Fruit fly (Drosophila melanogaster) whole organism, wandering third instar larva: ENCODE data around the gene Mhc.

Source experiments
- Abd-B ChIP-seq: fragments of >200 bp; optimal IDR thresholded peaks from 2 replicates; lab custom pipeline; 2017; ENCODE audit warnings: missing biosample characterization, missing genetic modification characterization
- CG32264 ChIP-seq: fragments of 200-800 bp; sonication (Bioruptor generic); optimal IDR thresholded peaks from 2 replicates; lab custom pipeline; 2016; ENCODE audit warnings: missing biosample characterization, missing genetic modification characterization
- CG9705 ChIP-seq: fragments of 200-800 bp; sonication (Bioruptor generic); optimal IDR thresholded peaks from 2 replicates; lab custom pipeline; 2018; ENCODE audit warnings: missing biosample characterization, mild to moderate bottlenecking, missing genetic modification characterization
- CrebA ChIP-seq: fragments of 200-800 bp; sonication (Bioruptor generic); optimal IDR thresholded peaks from 2 replicates; lab custom pipeline; 2016; ENCODE audit warnings: missing biosample characterization, mild to moderate bottlenecking, missing genetic modification characterization, borderline replicate concordance
- Dfd ChIP-seq: fragments of >200 bp; optimal IDR thresholded peaks from 2 replicates; lab custom pipeline; 2017; ENCODE audit warnings: missing biosample characterization, missing genetic modification characterization
- Dif ChIP-seq: fragments of 200-275, 200-300 bp; sonication (Bioruptor generic); optimal IDR thresholded peaks from 2 replicates; lab custom pipeline; 2018; ENCODE audit warnings: missing biosample characterization, missing genetic modification characterization; ENCODE audit not compliant: partially characterized antibody
- GATAd ChIP-seq: sonication (Bioruptor generic); optimal IDR thresholded peaks from 2 replicates; lab custom pipeline; 2016; ENCODE audit warnings: missing biosample characterization, missing genetic modification characterization
- HLH106 ChIP-seq: fragments of 200-800 bp; optimal IDR thresholded peaks from 3 replicates; lab custom pipeline; 2019; ENCODE audit warnings: missing biosample characterization, mild to moderate bottlenecking, missing genetic modification characterization, moderate library complexity
- Hnf4 ChIP-seq: fragments of 200-800 bp; sonication (Bioruptor generic); optimal IDR thresholded peaks from 2 replicates; lab custom pipeline; 2016; ENCODE audit warnings: missing biosample characterization, mild to moderate bottlenecking, missing genetic modification characterization
- Hr83 ChIP-seq: fragments of 200-300 bp; sonication (Bioruptor generic); optimal IDR thresholded peaks from 2 replicates; lab custom pipeline; 2016; ENCODE audit warnings: missing biosample characterization, mild to moderate bottlenecking, missing genetic modification characterization, moderate library complexity; ENCODE audit not compliant: poor library complexity, severe bottlenecking
- Jra ChIP-seq: sonication (Bioruptor generic); optimal IDR thresholded peaks from 2 replicates; lab custom pipeline; 2016; ENCODE audit warnings: missing biosample characterization, missing genetic modification characterization
- Mio ChIP-seq: sonication (Bioruptor generic); optimal IDR thresholded peaks from 2 replicates; lab custom pipeline; 2016; ENCODE audit warnings: missing biosample characterization, missing genetic modification characterization
- Myc ChIP-seq: fragments of >200 bp; optimal IDR thresholded peaks from 2 replicates; lab custom pipeline; 2017
- N ChIP-seq: fragments of >200 bp; optimal IDR thresholded peaks from 2 replicates; lab custom pipeline; 2018; ENCODE audit warnings: missing biosample characterization, missing external identifiers, missing genetic modification characterization
- OdsH ChIP-seq: fragments of 200-800 bp; sonication (Bioruptor generic); optimal IDR thresholded peaks from 2 replicates; lab custom pipeline; 2016; ENCODE audit warnings: missing biosample characterization, mild to moderate bottlenecking, missing genetic modification characterization
- Rel ChIP-seq, 2 experiments: fragments of 200-800 bp; sonication (Bioruptor generic) in 1 of 2; optimal IDR thresholded peaks; 2 replicates in 1 of 2; 3 replicates in 1 of 2; lab custom pipeline; 2016 to 2019; ENCODE audit warnings: mild to moderate bottlenecking in 2 of 2, missing biosample characterization in 2 of 2, missing genetic modification characterization in 2 of 2, moderate library complexity in 1 of 2
- Sp1 ChIP-seq: fragments of 200-800 bp; sonication (Bioruptor generic); optimal IDR thresholded peaks from 3 replicates; lab custom pipeline; 2019; ENCODE audit warnings: missing biosample characterization, mild to moderate bottlenecking, missing genetic modification characterization, moderate library complexity
- Vsx2 ChIP-seq: fragments of 200-300, 225-300 bp; sonication (Bioruptor generic); optimal IDR thresholded peaks from 2 replicates; lab custom pipeline; 2018; ENCODE audit warnings: missing biosample characterization, missing genetic modification characterization; ENCODE audit not compliant: partially characterized antibody
- br ChIP-seq: fragments of 200-800 bp; sonication (Bioruptor generic); optimal IDR thresholded peaks from 2 replicates; lab custom pipeline; 2016; ENCODE audit warnings: missing biosample characterization, missing genetic modification characterization
- brk ChIP-seq: fragments of 200-800 bp; sonication (Bioruptor generic); optimal IDR thresholded peaks from 2 replicates; lab custom pipeline; 2016; ENCODE audit warnings: missing biosample characterization, mild to moderate bottlenecking, missing genetic modification characterization
- dl ChIP-seq, 2 experiments: fragments of 175-275, 200-275 bp in 1 of 2; fragments of 200-275 bp in 1 of 2; sonication (Bioruptor generic); optimal IDR thresholded peaks; lab custom pipeline; 2018; ENCODE audit warnings: mild to moderate bottlenecking in 2 of 2, missing biosample characterization in 2 of 2, missing genetic modification characterization in 2 of 2, moderate library complexity in 2 of 2; ENCODE audit not compliant: partially characterized antibody in 2 of 2, insufficient read depth in 1 of 2
- dsf ChIP-seq: sonication (Bioruptor generic); optimal IDR thresholded peaks from 2 replicates; lab custom pipeline; 2016; ENCODE audit warnings: missing biosample characterization, missing genetic modification characterization, borderline replicate concordance
- ey ChIP-seq: fragments of 200-800 bp; sonication (Bioruptor generic); optimal IDR thresholded peaks from 2 replicates; lab custom pipeline; 2016; ENCODE audit warnings: missing biosample characterization, missing genetic modification characterization
- foxo ChIP-seq, 2 experiments: fragments of 200-800 bp; sonication (Bioruptor generic); optimal IDR thresholded peaks; 2 replicates in 1 of 2; 3 replicates in 1 of 2; lab custom pipeline; 2016 to 2017; ENCODE audit warnings: missing biosample characterization in 2 of 2, missing genetic modification characterization in 2 of 2
- fru ChIP-seq: fragments of 200-800 bp; sonication (Bioruptor generic); optimal IDR thresholded peaks from 3 replicates; lab custom pipeline; 2016; ENCODE audit warnings: missing biosample characterization, mild to moderate bottlenecking, missing genetic modification characterization
- h ChIP-seq: fragments of 200-800 bp; sonication (Bioruptor generic); optimal IDR thresholded peaks from 3 replicates; lab custom pipeline; 2016; ENCODE audit warnings: missing biosample characterization, mild to moderate bottlenecking, missing genetic modification characterization
- jim ChIP-seq: fragments of 175-275, 200-325 bp; sonication (Bioruptor generic); optimal IDR thresholded peaks from 2 replicates; lab custom pipeline; 2016; ENCODE audit warnings: missing biosample characterization, mild to moderate bottlenecking, missing genetic modification characterization
- lola ChIP-seq: fragments of >200 bp; optimal IDR thresholded peaks from 2 replicates; lab custom pipeline; 2017; ENCODE audit warnings: missing biosample characterization, missing genetic modification characterization
- pan ChIP-seq: fragments of >200 bp; optimal IDR thresholded peaks from 2 replicates; lab custom pipeline; 2017
- psq ChIP-seq: fragments of 200-800 bp; sonication (Bioruptor generic); optimal IDR thresholded peaks from 3 replicates; lab custom pipeline; 2017; ENCODE audit warnings: missing biosample characterization, mild to moderate bottlenecking, missing genetic modification characterization, moderate library complexity
- rgr ChIP-seq: fragments of 200-800 bp; sonication (Bioruptor generic); optimal IDR thresholded peaks from 3 replicates; lab custom pipeline; 2016; ENCODE audit warnings: missing biosample characterization, mild to moderate bottlenecking, missing genetic modification characterization
- sv ChIP-seq: fragments of 200-800 bp; sonication (Bioruptor generic); optimal IDR thresholded peaks from 3 replicates; lab custom pipeline; 2016; ENCODE audit warnings: missing biosample characterization, missing genetic modification characterization
- tai ChIP-seq: sonication (Bioruptor generic); optimal IDR thresholded peaks from 2 replicates; lab custom pipeline; 2016; ENCODE audit warnings: missing biosample characterization, missing genetic modification characterization
- usp ChIP-seq: fragments of >200 bp; optimal IDR thresholded peaks from 2 replicates; lab custom pipeline; 2017; ENCODE audit warnings: missing biosample characterization, missing genetic modification characterization
- woc ChIP-seq: sonication (Bioruptor generic); optimal IDR thresholded peaks from 2 replicates; lab custom pipeline; 2016; ENCODE audit warnings: missing biosample characterization, mild to moderate bottlenecking, missing genetic modification characterization

Gene Mhc

DNA sequence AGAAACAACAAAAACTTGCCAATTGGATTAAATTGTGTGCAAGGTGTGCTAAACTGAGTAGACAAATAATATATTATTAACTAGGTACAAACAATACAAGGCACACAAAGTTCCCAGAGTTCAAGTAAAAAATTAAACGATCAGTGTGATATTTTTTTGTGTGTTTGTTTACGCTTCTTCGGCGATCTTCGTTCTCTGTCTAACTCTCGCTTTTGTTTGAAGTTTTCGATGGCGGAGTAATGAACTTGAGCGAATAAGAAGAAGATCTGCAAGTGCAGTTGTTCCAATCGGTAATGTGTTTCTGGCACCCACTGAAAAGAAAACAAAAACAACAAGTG lies 50.4 kb downstream of the Mhc start:
- TF ChIP-seq Jra (GFP tag; lab: Kevin White, UChicago) (no peak), Abd-B (GFP tag; lab: Kevin White, UChicago) (no peak)

DNA sequence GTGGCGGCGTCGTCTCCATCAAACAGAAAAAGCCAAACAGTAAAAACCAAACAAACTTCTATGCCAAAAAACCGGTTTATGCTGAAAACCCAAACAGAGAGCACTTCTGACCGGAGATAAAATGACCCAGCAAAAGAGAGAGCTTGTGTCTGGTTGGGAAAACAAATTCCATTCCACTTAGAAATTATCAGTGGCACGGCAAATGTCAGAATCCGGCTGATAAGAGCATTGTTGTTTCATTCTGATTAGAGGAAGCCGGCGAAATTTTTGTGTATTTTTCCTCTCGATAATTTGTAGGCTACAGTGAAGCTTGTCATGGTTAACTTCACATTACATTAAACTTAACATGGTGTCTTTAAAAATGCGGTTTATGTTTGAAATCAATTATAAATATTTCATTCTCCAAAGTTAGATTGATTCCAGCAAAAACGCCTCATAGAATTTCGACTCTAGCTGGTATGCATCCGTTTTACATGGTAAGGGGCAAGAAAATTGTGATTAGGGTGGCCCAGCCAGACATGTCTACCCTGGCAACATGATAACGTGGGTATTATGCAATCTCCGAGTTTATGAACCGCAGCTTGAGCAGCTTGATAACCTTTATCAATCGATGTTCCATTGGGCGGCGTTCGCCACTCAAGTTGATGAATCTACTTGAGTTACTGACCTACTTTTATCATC lies 51.2 kb downstream of the Mhc start:
- TF ChIP-seq OdsH (GFP tag; lab: Kevin White, UChicago) (peak; percentile 33), CG32264 (no peak), Dif (no peak), h (GFP tag; lab: Kevin White, UChicago) (peak; percentile 48), usp (GFP tag; lab: Kevin White, UChicago) (no peak), fru (GFP tag; lab: Kevin White, UChicago) (peak; percentile 55), Myc (lab: Kevin White, UChicago) (no peak), GATAd (GFP tag; lab: Kevin White, UChicago) (no peak), ey (GFP tag; lab: Kevin White, UChicago) (peak; percentile 56), Hnf4 (no peak), rgr (GFP tag; lab: Kevin White, UChicago) (peak; percentile 56), woc (GFP tag; lab: Kevin White, UChicago) (no peak), HLH106 (tag; lab: Kevin White, UChicago) (peak; percentile 11), lola (GFP tag; lab: Kevin White, UChicago) (no peak), Mio (GFP tag; lab: Kevin White, UChicago) (no peak), pan (lab: Kevin White, UChicago) (no peak), foxo (GFP tag; optimal IDR thresholded peaks at IDR 0.05; lab: Kevin White, UChicago) (peak in 1 of 2 experiments; percentile 69), Hr83 (no peak), brk (GFP tag; lab: Kevin White, UChicago) (no peak), CrebA (GFP tag; lab: Kevin White, UChicago) (no peak), Abd-B (GFP tag; lab: Kevin White, UChicago) (no peak), tai (GFP tag; lab: Kevin White, UChicago) (no peak), Rel (GFP tag; optimal IDR thresholded peaks at IDR 0.05; lab: Kevin White, UChicago) (no peak), Rel (tag; optimal IDR thresholded peaks at IDR 0.05; lab: Kevin White, UChicago) (no peak), dsf (no peak), Vsx2 (GFP tag; lab: Kevin White, UChicago) (no peak), N (GFP tag; lab: Kevin White, UChicago) (no peak)

DNA sequence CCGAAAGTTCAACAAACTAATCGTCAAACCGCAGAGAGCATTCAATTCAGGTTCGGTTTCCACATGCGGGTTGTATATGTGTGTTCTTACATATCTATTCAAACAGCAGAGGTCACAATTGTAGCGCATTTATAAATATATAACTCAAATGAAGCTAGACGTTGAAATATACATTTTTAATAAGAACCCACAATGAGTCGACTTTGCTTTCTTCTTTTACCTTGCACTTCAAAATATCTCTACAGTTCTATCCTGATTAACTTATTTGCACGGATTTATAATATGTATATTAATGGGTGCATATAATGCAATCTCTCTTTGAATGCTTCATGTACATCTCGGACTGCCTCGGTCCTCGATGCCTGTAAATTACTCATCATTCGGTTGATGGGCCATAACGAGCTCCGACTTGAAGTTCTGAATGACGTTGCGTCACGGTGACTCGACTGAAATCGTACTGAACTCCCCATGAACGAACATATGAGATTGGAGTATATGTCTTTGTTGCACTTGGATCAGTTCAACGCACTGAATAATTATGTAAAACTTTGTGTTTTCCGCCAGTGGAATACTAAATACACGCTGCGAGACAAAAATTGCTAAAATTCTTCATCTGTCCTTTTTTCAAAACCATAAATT lies 52.1 kb downstream of the Mhc start:
- TF ChIP-seq N (GFP tag; lab: Kevin White, UChicago) (no peak), h (GFP tag; lab: Kevin White, UChicago) (peak; percentile 65), Dfd (no peak), foxo (GFP tag; optimal IDR thresholded peaks at IDR 0.05; lab: Kevin White, UChicago) (peak in 1 of 2 experiments; percentile 53), sv (GFP tag; lab: Kevin White, UChicago) (no peak), OdsH (GFP tag; lab: Kevin White, UChicago) (peak; percentile 45), CG32264 (peak; percentile 2), jim (GFP tag; lab: Kevin White, UChicago) (no peak), woc (GFP tag; lab: Kevin White, UChicago) (no peak), ey (GFP tag; lab: Kevin White, UChicago) (peak; percentile 49), Jra (GFP tag; lab: Kevin White, UChicago) (peak; percentile 20), dl (GFP tag; optimal IDR thresholded peaks at IDR 0.05; lab: Kevin White, UChicago; ENCODE audit: insufficient read depth in 1 of 2, partially characterized antibody in 2 of 2) (peak in 1 of 2 experiments; percentile 1), psq (GFP tag; lab: Kevin White, UChicago) (peak; percentile 41), HLH106 (tag; lab: Kevin White, UChicago) (peak; percentile 64), Hnf4 (peak; percentile 50), usp (GFP tag; lab: Kevin White, UChicago) (no peak), br (peak; percentile 68), CG9705 (GFP tag; lab: Kevin White, UChicago) (no peak), tai (GFP tag; lab: Kevin White, UChicago) (peak; percentile 64), rgr (GFP tag; lab: Kevin White, UChicago) (peak; percentile 68), GATAd (GFP tag; lab: Kevin White, UChicago) (no peak), Sp1 (GFP tag; lab: Kevin White, UChicago) (peak; percentile 57), CrebA (GFP tag; lab: Kevin White, UChicago) (no peak), fru (GFP tag; lab: Kevin White, UChicago) (peak; percentile 64)
